Fruit fly (Drosophila melanogaster) whole organism, pupa: ENCODE measurements around the gene CG31010.

Experiments
- CG10348 ChIP-seq: fragments of 200-800 bp; sonication (Bioruptor generic); IDR thresholded peaks from 2 replicates; pipeline ENCODE4 v1.3.6; 2022; ENCODE audit warnings: missing biosample characterization, missing genetic modification characterization
- CG12605 ChIP-seq: fragments of 200-800 bp; sonication (Bioruptor generic); IDR thresholded peaks from 2 replicates; pipeline ENCODE4 v1.3.6; 2022; ENCODE audit warnings: missing biosample characterization, missing genetic modification characterization
- CG13204 ChIP-seq: fragments of 200-800 bp; sonication (Bioruptor generic); optimal IDR thresholded peaks from 2 replicates; lab custom pipeline; 2018; ENCODE audit warnings: missing biosample characterization, mild to moderate bottlenecking, missing genetic modification characterization, moderate library complexity
- CG14655 ChIP-seq: fragments of 200-800 bp; sonication (Bioruptor generic); optimal IDR thresholded peaks from 3 replicates; lab custom pipeline; 2017; ENCODE audit warnings: mild to moderate bottlenecking, missing biosample characterization, missing genetic modification reagents, missing genetic modification characterization
- CG15710 ChIP-seq: fragments of 200-800 bp; sonication (Bioruptor generic); optimal IDR thresholded peaks from 2 replicates; lab custom pipeline; 2018; ENCODE audit warnings: missing biosample characterization, mild to moderate bottlenecking, missing genetic modification characterization, moderate library complexity
- CG17806 ChIP-seq: fragments of 200-800 bp; sonication (Bioruptor generic); optimal IDR thresholded peaks from 2 replicates; lab custom pipeline; 2018; ENCODE audit warnings: missing biosample characterization, mild to moderate bottlenecking, missing genetic modification characterization, moderate library complexity
- CG32121 ChIP-seq: fragments of 200-800 bp; sonication (Bioruptor generic); IDR thresholded peaks from 2 replicates; pipeline ENCODE4 v1.3.6; 2022; ENCODE audit warnings: missing biosample characterization, missing genetic modification characterization
- CG34367 ChIP-seq: fragments of 200-800 bp; sonication (Bioruptor generic); optimal IDR thresholded peaks from 2 replicates; lab custom pipeline; 2018; ENCODE audit warnings: missing biosample characterization, mild to moderate bottlenecking, missing genetic modification characterization
- CG4496 ChIP-seq: fragments of 200-800 bp; sonication (Bioruptor generic); IDR thresholded peaks from 3 replicates; pipeline ENCODE4 v1.3.6; 2022; ENCODE audit warnings: missing biosample characterization, missing genetic modification characterization
- CG8159 ChIP-seq: fragments of 200-800 bp; sonication (Bioruptor generic); optimal IDR thresholded peaks from 3 replicates; lab custom pipeline; 2018; ENCODE audit warnings: missing biosample characterization, mild to moderate bottlenecking, missing genetic modification characterization, moderate library complexity
- CG8301 ChIP-seq: fragments of 200-800 bp; sonication (Bioruptor generic); optimal IDR thresholded peaks from 2 replicates; lab custom pipeline; 2018; ENCODE audit warnings: missing biosample characterization, mild to moderate bottlenecking, missing genetic modification characterization
- CG9948 ChIP-seq: fragments of 200-800 bp; sonication (Bioruptor generic); optimal IDR thresholded peaks from 2 replicates; lab custom pipeline; 2018; ENCODE audit warnings: missing biosample characterization, mild to moderate bottlenecking, missing genetic modification characterization, moderate library complexity
- D1 ChIP-seq: fragments of 200-800 bp; sonication (Bioruptor generic); optimal IDR thresholded peaks from 2 replicates; lab custom pipeline; 2018; ENCODE audit warnings: missing biosample characterization, mild to moderate bottlenecking, missing genetic modification characterization, moderate library complexity
- EcR ChIP-seq: fragments of 200-800 bp; sonication (Bioruptor generic); optimal IDR thresholded peaks from 3 replicates; lab custom pipeline; 2019; ENCODE audit warnings: missing biosample characterization, missing genetic modification characterization, mild to moderate bottlenecking, moderate library complexity, missing genetic modification reagents
- Ets98B ChIP-seq: fragments of 200-800 bp; sonication (Bioruptor generic); IDR thresholded peaks from 2 replicates; pipeline ENCODE4 v1.3.6; 2022; ENCODE audit warnings: missing biosample characterization, missing genetic modification characterization
- Pif1A ChIP-seq: fragments of 200-800 bp; sonication (Bioruptor generic); optimal IDR thresholded peaks from 3 replicates; lab custom pipeline; 2016; ENCODE audit warnings: missing biosample characterization, missing genetic modification characterization
- Pif1B ChIP-seq: fragments of 200-800 bp; sonication (Bioruptor generic); optimal IDR thresholded peaks from 3 replicates; lab custom pipeline; 2016; ENCODE audit warnings: missing biosample characterization, missing genetic modification characterization
- Snoo ChIP-seq: fragments of 200-800 bp; sonication (Bioruptor generic); optimal IDR thresholded peaks from 3 replicates; lab custom pipeline; 2017; ENCODE audit warnings: missing biosample characterization, mild to moderate bottlenecking, missing genetic modification characterization, inconsistent platforms
- fd96Ca ChIP-seq: fragments of 200-800 bp; sonication (Bioruptor generic); IDR thresholded peaks from 3 replicates; pipeline ENCODE4 v1.3.6; 2022; ENCODE audit warnings: missing biosample characterization, missing genetic modification characterization
- gl ChIP-seq: fragments of 200-800 bp; sonication (Bioruptor generic); optimal IDR thresholded peaks from 2 replicates; lab custom pipeline; 2018; ENCODE audit warnings: missing biosample characterization, mild to moderate bottlenecking, missing genetic modification characterization
- rn ChIP-seq: fragments of 200-800 bp; sonication (Bioruptor generic); IDR thresholded peaks from 2 replicates; pipeline ENCODE4 v1.3.6; 2022; ENCODE audit warnings: missing biosample characterization, missing genetic modification characterization

The CG31010 gene

dm6 chr3R:30741371-30741770 lies 35.5 kb upstream of the CG31010 start:
- TF ChIP-seq CG13204 (GFP tag; lab: Kevin White, UChicago) (no peak), CG10348 (no peak), fd96Ca (GFP tag; lab: Robert Waterston, UW) (no peak), CG15710 (tag; lab: Kevin White, UChicago) (no peak), CG34367 (tag; lab: Kevin White, UChicago) (no peak), Ets98B (GFP tag; lab: Robert Waterston, UW) (no peak), CG9948 (tag; lab: Kevin White, UChicago) (no peak)
- TF ChIP-seq, all 21 proteins: peak for 0

- TF ChIP-seq gl (tag; lab: Kevin White, UChicago) (no peak), CG17806 (tag; lab: Kevin White, UChicago) (no peak)
Observed at dm6 chr3R:30735047-30735446, 29.1 kb upstream of the CG31010 start.

dm6 chr3R:30734576-30734975 lies 28.7 kb upstream of the CG31010 start:
- TF ChIP-seq CG15710 (tag; lab: Kevin White, UChicago) (no peak), CG14655 (peak; percentile 4), CG12605 (no peak), CG8159 (tag; lab: Kevin White, UChicago) (peak; percentile 6), CG8301 (tag; lab: Kevin White, UChicago) (no peak)

- TF ChIP-seq D1 (no peak), gl (tag; lab: Kevin White, UChicago) (no peak), Pif1A (GFP tag; lab: Kevin White, UChicago) (no peak), CG17806 (tag; lab: Kevin White, UChicago) (no peak), EcR (GFP tag; lab: Kevin White, UChicago) (no peak), CG9948 (tag; lab: Kevin White, UChicago) (no peak), Ets98B (GFP tag; lab: Robert Waterston, UW) (no peak), CG34367 (tag; lab: Kevin White, UChicago) (no peak), CG10348 (no peak), Snoo (tag; lab: Kevin White, UChicago) (no peak), CG8301 (tag; lab: Kevin White, UChicago) (no peak), CG4496 (GFP tag; lab: Robert Waterston, UW) (no peak), Pif1B (GFP tag; lab: Kevin White, UChicago) (no peak), rn (GFP tag; lab: Robert Waterston, UW) (no peak)
Observed at dm6 chr3R:30733081-30733480, 27.2 kb upstream of the CG31010 start.

dm6 chr3R:30731065-30731464 lies 25.1 kb upstream of the CG31010 start, which contains the start of gene CG11313:
Gene CG11313, minus strand, starts transcription at chr3R:30731165.
- TF ChIP-seq rn (GFP tag; lab: Robert Waterston, UW): no peak
- TF ChIP-seq CG32121 (GFP tag; lab: Robert Waterston, UW): no peak
- TF ChIP-seq fd96Ca (GFP tag; lab: Robert Waterston, UW): no peak
- TF ChIP-seq CG17806 (tag; lab: Kevin White, UChicago): no peak
- TF ChIP-seq Ets98B (GFP tag; lab: Robert Waterston, UW): no peak
- TF ChIP-seq CG13204 (GFP tag; lab: Kevin White, UChicago): no peak
- TF ChIP-seq Pif1A (GFP tag; lab: Kevin White, UChicago): no peak
- TF ChIP-seq CG10348: no peak
- no peak for TF ChIP-seq gl (tag; lab: Kevin White, UChicago)
- TF ChIP-seq Pif1B (GFP tag; lab: Kevin White, UChicago): no peak
- TF ChIP-seq CG8301 (tag; lab: Kevin White, UChicago): no peak
- no peak for TF ChIP-seq CG4496 (GFP tag; lab: Robert Waterston, UW)
- TF ChIP-seq CG34367 (tag; lab: Kevin White, UChicago): no peak
- TF ChIP-seq CG14655: no peak

dm6 chr3R:30729013-30729412 lies 23.1 kb upstream of the CG31010 start:
- TF ChIP-seq CG13204 (GFP tag; lab: Kevin White, UChicago) (no peak), CG8159 (tag; lab: Kevin White, UChicago) (peak; percentile 42)

- TF ChIP-seq fd96Ca (GFP tag; lab: Robert Waterston, UW) (no peak), CG17806 (tag; lab: Kevin White, UChicago) (no peak), CG15710 (tag; lab: Kevin White, UChicago) (no peak), Pif1B (GFP tag; lab: Kevin White, UChicago) (no peak), Pif1A (GFP tag; lab: Kevin White, UChicago) (no peak), CG14655 (no peak), gl (tag; lab: Kevin White, UChicago) (no peak), CG13204 (GFP tag; lab: Kevin White, UChicago) (no peak), CG4496 (GFP tag; lab: Robert Waterston, UW) (no peak), D1 (no peak), CG12605 (no peak), Snoo (tag; lab: Kevin White, UChicago) (no peak), CG34367 (tag; lab: Kevin White, UChicago) (no peak), rn (GFP tag; lab: Robert Waterston, UW) (no peak), CG9948 (tag; lab: Kevin White, UChicago) (no peak), CG10348 (no peak), CG8301 (tag; lab: Kevin White, UChicago) (no peak), CG32121 (GFP tag; lab: Robert Waterston, UW) (no peak), Ets98B (GFP tag; lab: Robert Waterston, UW) (no peak), EcR (GFP tag; lab: Kevin White, UChicago) (no peak)
Observed at dm6 chr3R:30725787-30726186, 19.9 kb upstream of the CG31010 start, which contains the start of gene eIF4H2. Gene eIF4H2, plus strand, starts transcription at chr3R:30726087.
